Fruit fly (Drosophila melanogaster): Measurements from ENCODE around the gene Ptp69D.
A peak's percentile ranks its signal among the peaks of the same experiment; 100 is the strongest.

dm6 chr3L:12690337-12691171, 44.2 kb upstream of the Ptp69D start:
- TF ChIP-seq net (GFP tag; optimal IDR thresholded peaks at IDR 0.05) (no peak), Hr39 (GFP tag; optimal IDR thresholded peaks at IDR 0.05) (no peak), CG4318 (GFP tag; optimal IDR thresholded peaks at IDR 0.05) (no peak), CG6163 (GFP tag; IDR thresholded peaks at IDR 0.05) (0 out of 3 replicates have a peak, but pooled peaks have one; percentile 17), CG1621 (tag; optimal IDR thresholded peaks at IDR 0.05) (no peak), Blimp-1 (GFP tag; optimal IDR thresholded peaks at IDR 0.05) (no peak), fd59A (GFP tag; optimal IDR thresholded peaks at IDR 0.05) (no peak), cyc (GFP tag; optimal IDR thresholded peaks at IDR 0.05) (no peak)

Data from whole organism, prepupa.